Fruit fly (Drosophila melanogaster) whole organism, embryonic: Measurements from ENCODE around the gene Tmep.

Source experiments
- B-H1 ChIP-seq: fragments of 200-800 bp; sonication (Bioruptor generic); IDR thresholded peaks from 3 replicates; pipeline ENCODE4 v1.3.6; 2022; ENCODE audit warnings: missing biosample characterization, missing genetic modification characterization
- Bteb2 ChIP-seq: fragments of 200-800 bp; sonication (Bioruptor generic); optimal IDR thresholded peaks from 2 replicates; lab custom pipeline; 2016; ENCODE audit warnings: missing biosample characterization, missing genetic modification characterization
- CG12659 ChIP-seq: fragments of 200-800 bp; sonication (Bioruptor generic); optimal IDR thresholded peaks from 3 replicates; lab custom pipeline; 2017; ENCODE audit warnings: mild to moderate bottlenecking, missing biosample characterization, missing genetic modification reagents, missing genetic modification characterization
- CG14860 ChIP-seq: fragments of 200-800 bp; sonication (Bioruptor generic); IDR thresholded peaks from 3 replicates; pipeline ENCODE4 v1.3.6; 2022; ENCODE audit warnings: missing biosample characterization, missing genetic modification characterization; ENCODE audit not compliant: partially characterized antibody
- CG18599 ChIP-seq: fragments of 200-800 bp; sonication (Bioruptor generic); optimal IDR thresholded peaks from 3 replicates; lab custom pipeline; 2017; ENCODE audit warnings: missing biosample characterization, missing genetic modification characterization, mild to moderate bottlenecking, moderate library complexity, missing genetic modification reagents
- CG18764 ChIP-seq: fragments of 200-800 bp; sonication (Bioruptor generic); optimal IDR thresholded peaks from 3 replicates; lab custom pipeline; 2016; ENCODE audit warnings: missing biosample characterization, missing genetic modification characterization
- CG2129 ChIP-seq: fragments of 200-800 bp; sonication (Bioruptor generic); IDR thresholded peaks from 2 replicates; pipeline ENCODE4 v1.3.6; 2022; ENCODE audit warnings: missing biosample characterization, missing genetic modification characterization; ENCODE audit not compliant: partially characterized antibody
- CG2678 ChIP-seq: fragments of 200-800 bp; sonication (Bioruptor generic); optimal IDR thresholded peaks from 3 replicates; lab custom pipeline; 2019; ENCODE audit warnings: missing biosample characterization, mild to moderate bottlenecking, missing genetic modification characterization, moderate library complexity
- CG30431 ChIP-seq: fragments of 200-800 bp; sonication (Bioruptor generic); optimal IDR thresholded peaks from 2 replicates; lab custom pipeline; 2017; ENCODE audit warnings: missing biosample characterization, missing genetic modification characterization
- CG3726 ChIP-seq: fragments of 200-800 bp; sonication (Bioruptor generic); IDR thresholded peaks from 3 replicates; pipeline ENCODE4, ENCODE4 v1.3.6; 2022; ENCODE audit warnings: missing biosample characterization, missing genetic modification characterization
- CG42726 ChIP-seq: fragments of 200-800 bp; sonication (Bioruptor generic); IDR thresholded peaks from 2 replicates; pipeline ENCODE4 v1.3.6; 2022; ENCODE audit warnings: missing biosample characterization, missing genetic modification characterization; ENCODE audit not compliant: partially characterized antibody
- CG4282 ChIP-seq: fragments of 200-800 bp; sonication (Bioruptor generic); optimal IDR thresholded peaks from 2 replicates; lab custom pipeline; 2016; ENCODE audit warnings: missing biosample characterization, missing genetic modification characterization
- CG4328 ChIP-seq: fragments of 200-800 bp; sonication (Bioruptor generic); optimal IDR thresholded peaks from 3 replicates; lab custom pipeline; 2017; ENCODE audit warnings: missing biosample characterization, missing genetic modification reagents, missing genetic modification characterization
- CG43689 ChIP-seq: fragments of 200-800 bp; sonication (Bioruptor generic); IDR thresholded peaks from 2 replicates; pipeline ENCODE4 v1.3.6; 2022; ENCODE audit warnings: missing biosample characterization, missing genetic modification characterization
- CG4404 ChIP-seq: fragments of 200-800 bp; sonication (Bioruptor generic); IDR thresholded peaks from 2 replicates; pipeline ENCODE4 v1.3.6; 2022; ENCODE audit warnings: missing biosample characterization, missing genetic modification characterization
- CG4730 ChIP-seq: fragments of 200-800 bp; sonication (Bioruptor generic); IDR thresholded peaks from 2 replicates; pipeline ENCODE4 v1.3.6; 2022; ENCODE audit warnings: missing biosample characterization, missing genetic modification characterization
- CG9215 ChIP-seq: fragments of 200-800 bp; sonication (Bioruptor generic); IDR thresholded peaks from 2 replicates; pipeline ENCODE4 v1.3.6; 2022; ENCODE audit warnings: missing biosample characterization, missing genetic modification characterization
- CG9437 ChIP-seq: fragments of 200-800 bp; sonication (Bioruptor generic); optimal IDR thresholded peaks from 2 replicates; lab custom pipeline; 2018; ENCODE audit warnings: missing biosample characterization, mild to moderate bottlenecking, missing genetic modification characterization
- CTCF ChIP-seq: fragments of 200-800 bp; sonication (Bioruptor generic); optimal IDR thresholded peaks from 2 replicates; lab custom pipeline; 2017; ENCODE audit warnings: missing biosample characterization, mild to moderate bottlenecking, missing genetic modification characterization, moderate library complexity
- Chrac-16 ChIP-seq: fragments of 200-800 bp; sonication (Bioruptor generic); optimal IDR thresholded peaks from 3 replicates; lab custom pipeline; 2016; ENCODE audit warnings: missing biosample characterization, missing genetic modification characterization
- D ChIP-seq, 2 experiments: fragments of 200-800 bp in 1 of 2; fragments of >200 bp in 1 of 2; sonication (Bioruptor generic) in 1 of 2; optimal IDR thresholded peaks; 2 replicates in 1 of 2; 3 replicates in 1 of 2; lab custom pipeline; 2017; ENCODE audit warnings: mild to moderate bottlenecking in 1 of 2, missing biosample characterization in 1 of 2, missing genetic modification characterization in 1 of 2, missing genetic modification reagents in 1 of 2
- Dbx ChIP-seq: fragments of 200-800 bp; sonication (Bioruptor generic); IDR thresholded peaks from 3 replicates; pipeline ENCODE4 v1.3.6; 2022; ENCODE audit warnings: missing biosample characterization, missing genetic modification characterization
- Dip3 ChIP-seq: fragments of 200-800 bp; sonication (Bioruptor generic); optimal IDR thresholded peaks from 3 replicates; lab custom pipeline; 2016; ENCODE audit warnings: missing biosample characterization, missing genetic modification characterization
- Dll ChIP-seq: fragments of 200-800 bp; sonication (Bioruptor generic); IDR thresholded peaks from 4 replicates; pipeline ENCODE4 v1.3.6; 2022; ENCODE audit warnings: missing biosample characterization, missing genetic modification characterization; ENCODE audit not compliant: partially characterized antibody
- Ets97D ChIP-seq: fragments of 200-800 bp; sonication (Bioruptor generic); optimal IDR thresholded peaks from 3 replicates; lab custom pipeline; 2016; ENCODE audit warnings: missing biosample characterization, missing genetic modification characterization
- Fer1 ChIP-seq: fragments of 200-800 bp; sonication (Bioruptor generic); optimal IDR thresholded peaks from 2 replicates; lab custom pipeline; 2017; ENCODE audit warnings: missing biosample characterization, mild to moderate bottlenecking, missing genetic modification characterization
- GATAe ChIP-seq: fragments of 200-800 bp; sonication (Bioruptor generic); conservative IDR thresholded peaks from 2 replicates; pipeline ENCODE4 v1.3.6; 2022; ENCODE audit warnings: missing biosample characterization, missing genetic modification characterization
- H15 ChIP-seq: fragments of 200-800 bp; sonication (Bioruptor generic); IDR thresholded peaks from 3 replicates; pipeline ENCODE4 v1.3.6; 2022; ENCODE audit warnings: missing biosample characterization, missing genetic modification characterization
- H2.0 ChIP-seq: fragments of 200-800 bp; sonication (Bioruptor generic); IDR thresholded peaks from 2 replicates; pipeline ENCODE4 v1.3.6; 2022; ENCODE audit warnings: missing biosample characterization, missing genetic modification characterization
- HLH54F ChIP-seq: fragments of 200-800 bp; sonication (Bioruptor generic); optimal IDR thresholded peaks from 3 replicates; lab custom pipeline; 2016; ENCODE audit warnings: missing biosample characterization, missing genetic modification characterization
- MESR4 ChIP-seq: fragments of 200-800 bp; sonication (Bioruptor generic); optimal IDR thresholded peaks from 2 replicates; lab custom pipeline; 2018; ENCODE audit warnings: missing biosample characterization, mild to moderate bottlenecking, missing genetic modification characterization, moderate library complexity
- Nf-YA ChIP-seq: fragments of 200-800 bp; sonication (Bioruptor generic); IDR thresholded peaks from 2 replicates; pipeline ENCODE4 v1.3.6; 2022; ENCODE audit warnings: missing biosample characterization, missing genetic modification characterization
- Opbp ChIP-seq: fragments of 200-800 bp; sonication (Bioruptor generic); IDR thresholded peaks from 3 replicates; pipeline ENCODE4 v1.3.6; 2022; ENCODE audit warnings: missing biosample characterization, missing genetic modification characterization; ENCODE audit not compliant: partially characterized antibody
- Rfx ChIP-seq: fragments of 200-800 bp; sonication (Bioruptor generic); IDR thresholded peaks from 2 replicates; pipeline ENCODE4 v1.3.6; 2022; ENCODE audit warnings: missing biosample characterization, missing genetic modification characterization
- Sox100B ChIP-seq: fragments of 200-800 bp; sonication (Bioruptor generic); optimal IDR thresholded peaks from 3 replicates; lab custom pipeline; 2018; ENCODE audit warnings: missing biosample characterization, mild to moderate bottlenecking, missing genetic modification characterization
- Sry-β ChIP-seq: fragments of 200-800 bp; sonication (Bioruptor generic); optimal IDR thresholded peaks from 2 replicates; lab custom pipeline; 2018; ENCODE audit warnings: missing biosample characterization, mild to moderate bottlenecking, missing genetic modification characterization, moderate library complexity
- crol ChIP-seq: fragments of 200-800 bp; sonication (Bioruptor generic); IDR thresholded peaks from 2 replicates; pipeline ENCODE4 v1.3.6; 2022; ENCODE audit warnings: missing biosample characterization, missing genetic modification characterization
- fd102C ChIP-seq: fragments of 200-800 bp; sonication (Bioruptor generic); optimal IDR thresholded peaks from 2 replicates; lab custom pipeline; 2018; ENCODE audit warnings: missing biosample characterization, mild to moderate bottlenecking, missing genetic modification characterization, moderate library complexity
- inv ChIP-seq: fragments of 200-800 bp; sonication (Bioruptor generic); IDR thresholded peaks from 2 replicates; pipeline ENCODE4 v1.3.6; 2022; ENCODE audit warnings: missing biosample characterization, missing genetic modification characterization; ENCODE audit not compliant: partially characterized antibody
- jigr1 ChIP-seq: fragments of 200-800 bp; sonication (Bioruptor generic); IDR thresholded peaks from 3 replicates; pipeline ENCODE4 v1.3.6; 2022; ENCODE audit warnings: missing biosample characterization, missing genetic modification characterization
- ken ChIP-seq: fragments of 200-800 bp; sonication (Bioruptor generic); IDR thresholded peaks from 3 replicates; pipeline ENCODE4 v1.3.6; 2022; ENCODE audit warnings: missing biosample characterization, missing genetic modification characterization
- nerfin-2 ChIP-seq: fragments of 200-800 bp; sonication (Bioruptor generic); IDR thresholded peaks from 2 replicates; pipeline ENCODE4 v1.3.6; 2022; ENCODE audit warnings: missing biosample characterization, missing genetic modification characterization; ENCODE audit not compliant: partially characterized antibody
- nom ChIP-seq: fragments of 200-800 bp; sonication (Bioruptor generic); optimal IDR thresholded peaks from 2 replicates; lab custom pipeline; 2017; ENCODE audit warnings: missing biosample characterization, missing genetic modification characterization, mild to moderate bottlenecking, moderate library complexity, missing genetic modification reagents
- pan ChIP-seq, 4 experiments: fragments of >200 bp in 3 of 4; fragments of 200-800 bp in 1 of 4; sonication (Bioruptor generic) in 1 of 4; optimal IDR thresholded peaks in 3 of 4; IDR thresholded peaks in 1 of 4; 2 replicates each; pipeline versions ENCODE4 v1.3.6 to Lab custom; 2017 to 2022; ENCODE audit warnings: missing biosample characterization in 2 of 4, missing genetic modification characterization in 2 of 4, mixed read lengths in 1 of 4
- pfk ChIP-seq: fragments of 200-800 bp; sonication (Bioruptor generic); optimal IDR thresholded peaks from 2 replicates; lab custom pipeline; 2018; ENCODE audit warnings: missing biosample characterization, mild to moderate bottlenecking, missing genetic modification characterization, moderate library complexity
- phol ChIP-seq: fragments of 200-800 bp; sonication (Bioruptor generic); optimal IDR thresholded peaks from 3 replicates; lab custom pipeline; 2018; ENCODE audit warnings: missing biosample characterization, mild to moderate bottlenecking, missing genetic modification characterization, moderate library complexity
- sna ChIP-seq: fragments of 200-800 bp; sonication (Bioruptor generic); IDR thresholded peaks from 2 replicates; pipeline ENCODE4 v1.3.6; 2022; ENCODE audit warnings: missing biosample characterization, missing genetic modification characterization; ENCODE audit not compliant: partially characterized antibody
- trh ChIP-seq: fragments of 200-800 bp; sonication (Bioruptor generic); optimal IDR thresholded peaks from 2 replicates; lab custom pipeline; 2016; ENCODE audit warnings: missing biosample characterization, missing genetic modification characterization
- tx ChIP-seq: fragments of 200-800 bp; sonication (Bioruptor generic); optimal IDR thresholded peaks from 2 replicates; lab custom pipeline; 2016; ENCODE audit warnings: missing biosample characterization, missing genetic modification characterization
- z ChIP-seq: fragments of 200-800 bp; sonication (Bioruptor generic); IDR thresholded peaks from 3 replicates; pipeline ENCODE4 v1.3.6; 2022; ENCODE audit warnings: missing biosample characterization, missing genetic modification characterization

The Tmep gene

dm6 chr3L:1549148-1549547, 19.8 kb upstream of the Tmep start (continued):
- TF ChIP-seq Sry-β (GFP tag; lab: Kevin White, UChicago) = no peak
- no peak for TF ChIP-seq Dip3 (GFP tag; lab: Kevin White, UChicago)
- TF ChIP-seq phol (tag; lab: Kevin White, UChicago) = peak; percentile 12
- TF ChIP-seq fd102C (GFP tag; lab: Kevin White, UChicago) = peak; percentile 72
- TF ChIP-seq jigr1 (GFP tag; lab: Robert Waterston, UW) = no peak
- no peak for TF ChIP-seq CTCF (GFP tag; lab: Kevin White, UChicago)
- peak; percentile 30; the same call in 1 of the 2 replicates for TF ChIP-seq CG9215 (GFP tag; lab: Robert Waterston, UW)
- TF ChIP-seq CG4282 (GFP tag; lab: Kevin White, UChicago) = peak; percentile 22
- no peak for TF ChIP-seq CG42726 (GFP tag; lab: Robert Waterston, UW)
- TF ChIP-seq Dbx = 0 out of 3 replicates have a peak, but pooled peaks have one; percentile 24
- TF ChIP-seq CG4328 (GFP tag; lab: Kevin White, UChicago) = no peak
- TF ChIP-seq CG3726 (GFP tag; lab: Robert Waterston, UW) = no peak
- no peak for TF ChIP-seq HLH54F (GFP tag; lab: Kevin White, UChicago)
- TF ChIP-seq CG2129 (GFP tag; lab: Robert Waterston, UW) = no peak
- TF ChIP-seq trh = no peak
- no peak for TF ChIP-seq CG9437
- no peak for TF ChIP-seq ken
- no peak for TF ChIP-seq CG14860 (GFP tag; lab: Robert Waterston, UW)
- TF ChIP-seq H15 (GFP tag; lab: Robert Waterston, UW) = no peak
- TF ChIP-seq CG4730 (GFP tag; lab: Robert Waterston, UW) = no peak
- TF ChIP-seq pan (optimal IDR thresholded peaks at IDR 0.05; lab: Kevin White, UChicago) = no peak
- no peak for TF ChIP-seq pan (GFP tag; optimal IDR thresholded peaks at IDR 0.05 in 1 of 2, IDR thresholded peaks at IDR 0.05 in 1 of 2)
- no peak for TF ChIP-seq Ets97D (GFP tag; lab: Kevin White, UChicago)
- peak; percentile 37 for TF ChIP-seq CG2678
- TF ChIP-seq D (optimal IDR thresholded peaks at IDR 0.05; lab: Kevin White, UChicago) = no peak
- no peak for TF ChIP-seq D (GFP tag; optimal IDR thresholded peaks at IDR 0.05; lab: Kevin White, UChicago)
- TF ChIP-seq Opbp (GFP tag; lab: Robert Waterston, UW) = no peak
- no peak for TF ChIP-seq nerfin-2 (GFP tag; lab: Robert Waterston, UW)
- TF ChIP-seq CG18599 (GFP tag; lab: Kevin White, UChicago) = peak; percentile 11
- TF ChIP-seq GATAe (GFP tag; lab: Robert Waterston, UW) = no peak
- TF ChIP-seq Fer1 (GFP tag; lab: Kevin White, UChicago) = no peak
- no peak for TF ChIP-seq crol (GFP tag; lab: Robert Waterston, UW)
- TF ChIP-seq Bteb2 (GFP tag; lab: Kevin White, UChicago) = no peak
- no peak for TF ChIP-seq Dll (GFP tag; lab: Robert Waterston, UW)
- TF ChIP-seq Sox100B (GFP tag; lab: Kevin White, UChicago) = no peak
- no peak for TF ChIP-seq z (GFP tag; lab: Robert Waterston, UW)
- TF ChIP-seq MESR4 (GFP tag; lab: Kevin White, UChicago) = no peak
- TF ChIP-seq sna = no peak
- TF ChIP-seq Chrac-16 (GFP tag; lab: Kevin White, UChicago) = no peak
- TF ChIP-seq pfk (GFP tag; lab: Kevin White, UChicago) = peak; percentile 47
- 0 out of 2 replicates have a peak, but pooled peaks have one; percentile 58 for TF ChIP-seq Nf-YA (GFP tag; lab: Robert Waterston, UW)
- peak; percentile 16; the same call in 1 of the 3 replicates for TF ChIP-seq B-H1 (GFP tag; lab: Robert Waterston, UW)
- no peak for TF ChIP-seq CG18764 (GFP tag; lab: Kevin White, UChicago)
- peak; percentile 57; the same call in 1 of the 2 replicates for TF ChIP-seq Rfx (GFP tag; lab: Robert Waterston, UW)
- TF ChIP-seq nom (GFP tag; lab: Kevin White, UChicago) = no peak
- no peak for TF ChIP-seq tx (GFP tag; lab: Kevin White, UChicago)
- TF ChIP-seq CG12659 (GFP tag; lab: Kevin White, UChicago) = peak; percentile 27
- no peak for TF ChIP-seq CG30431 (GFP tag; lab: Kevin White, UChicago)
- no peak for TF ChIP-seq CG4404 (GFP tag; lab: Robert Waterston, UW)
- TF ChIP-seq inv (GFP tag; lab: Robert Waterston, UW) = no peak
- no peak for TF ChIP-seq H2.0
- no peak for TF ChIP-seq CG43689
